Worm (Caenorhabditis elegans) whole organism, mixed stage, embryonic: ENCODE results near the gene F58A4.2.

Experiments
- bed-3 ChIP-seq: fragments of 200-800 bp; sonication (Bioruptor generic); optimal IDR thresholded peaks from 3 replicates; lab custom pipeline; 2018; ENCODE audit warnings: mild to moderate bottlenecking, missing genetic modification characterization, moderate library complexity, missing compliant biosample characterization
- blmp-1 ChIP-seq: fragments of 150-350 bp; optimal IDR thresholded peaks from 2 replicates; lab custom pipeline; 2014; ENCODE audit warnings: missing biosample characterization, missing genetic modification characterization
- ceh-39 ChIP-seq: fragments of 150-350 bp; optimal IDR thresholded peaks from 2 replicates; lab custom pipeline; 2014; ENCODE audit warnings: missing biosample characterization, missing genetic modification characterization
- cnd-1 ChIP-seq: fragments of 200-800 bp; sonication (Bioruptor generic); optimal IDR thresholded peaks from 2 replicates; lab custom pipeline; 2018; ENCODE audit warnings: mild to moderate bottlenecking, missing genetic modification characterization, missing compliant biosample characterization
- drap-1 ChIP-seq: fragments of 200-800 bp; sonication (Bioruptor generic); optimal IDR thresholded peaks from 3 replicates; lab custom pipeline; 2018; ENCODE audit warnings: mild to moderate bottlenecking, missing genetic modification characterization, missing compliant biosample characterization
- elt-1 ChIP-seq: sonication (generic microtip); optimal IDR thresholded peaks from 2 replicates; lab custom pipeline; 2017; ENCODE audit warnings: missing genetic modification characterization, mild to moderate bottlenecking, missing compliant biosample characterization, antibody characterized with exemption, moderate library complexity, borderline replicate concordance; ENCODE audit not compliant: insufficient read depth
- elt-3 ChIP-seq: fragments of 150-350 bp; optimal IDR thresholded peaks from 2 replicates; lab custom pipeline; 2014; ENCODE audit warnings: missing biosample characterization, missing genetic modification characterization
- ham-2 ChIP-seq: fragments of 200-800 bp; sonication (Bioruptor generic); optimal IDR thresholded peaks from 2 replicates; lab custom pipeline; 2018; ENCODE audit warnings: mild to moderate bottlenecking, missing genetic modification characterization, missing compliant biosample characterization
- lin-13 ChIP-seq: fragments of 150-350 bp; optimal IDR thresholded peaks from 2 replicates; lab custom pipeline; 2014; ENCODE audit warnings: missing biosample characterization, missing genetic modification characterization
- lin-32 ChIP-seq: fragments of 200-800 bp; sonication (Bioruptor generic); optimal IDR thresholded peaks from 2 replicates; lab custom pipeline; 2018; ENCODE audit warnings: mild to moderate bottlenecking, missing genetic modification characterization, missing compliant biosample characterization
- lsy-2 ChIP-seq: fragments of 150-350 bp; optimal IDR thresholded peaks from 2 replicates; lab custom pipeline; 2014; ENCODE audit warnings: missing biosample characterization, missing genetic modification characterization
- mab-5 ChIP-seq: fragments of 150-350 bp; optimal IDR thresholded peaks from 2 replicates; lab custom pipeline; 2014; ENCODE audit warnings: missing biosample characterization, missing genetic modification characterization
- mep-1 ChIP-seq: fragments of 150-350 bp; optimal IDR thresholded peaks from 2 replicates; lab custom pipeline; 2017; ENCODE audit warnings: missing biosample characterization, missing genetic modification reagents, missing genetic modification characterization, inconsistent platforms
- mls-2 ChIP-seq: sonication (generic microtip); optimal IDR thresholded peaks from 2 replicates; lab custom pipeline; 2016; ENCODE audit warnings: mild to moderate bottlenecking, missing genetic modification characterization, moderate library complexity, missing compliant biosample characterization
- nhr-12 ChIP-seq: fragments of 150-350 bp; optimal IDR thresholded peaks from 2 replicates; lab custom pipeline; 2014; ENCODE audit warnings: missing biosample characterization, missing genetic modification characterization
- nhr-2 ChIP-seq: fragments of 150-350 bp; optimal IDR thresholded peaks from 2 replicates; lab custom pipeline; 2014; ENCODE audit warnings: missing biosample characterization, missing genetic modification characterization
- nhr-237 ChIP-seq: fragments of 150-350 bp; optimal IDR thresholded peaks from 2 replicates; lab custom pipeline; 2014; ENCODE audit warnings: missing biosample characterization, missing genetic modification characterization
- nhr-28 ChIP-seq: fragments of 150-350 bp; optimal IDR thresholded peaks from 2 replicates; lab custom pipeline; 2014; ENCODE audit warnings: missing biosample characterization, missing genetic modification characterization
- nhr-76 ChIP-seq: sonication (generic microtip); optimal IDR thresholded peaks from 2 replicates; lab custom pipeline; 2017; ENCODE audit warnings: missing biosample characterization, missing genetic modification characterization
- pha-4 ChIP-seq: fragments of 150-350 bp; optimal IDR thresholded peaks from 2 replicates; lab custom pipeline; 2018; ENCODE audit warnings: missing biosample characterization, missing genetic modification reagents, missing genetic modification characterization
- sem-2 ChIP-seq: fragments of 200-800 bp; sonication (Bioruptor generic); optimal IDR thresholded peaks from 2 replicates; lab custom pipeline; 2018; ENCODE audit warnings: mild to moderate bottlenecking, missing genetic modification characterization, missing compliant biosample characterization
- sptf-1 ChIP-seq: sonication (generic microtip); optimal IDR thresholded peaks from 2 replicates; lab custom pipeline; 2017; ENCODE audit warnings: mild to moderate bottlenecking, missing genetic modification characterization, moderate library complexity, missing compliant biosample characterization
- unc-120 ChIP-seq: sonication (generic microtip); optimal IDR thresholded peaks from 2 replicates; lab custom pipeline; 2017; ENCODE audit warnings: missing genetic modification characterization, missing compliant biosample characterization; ENCODE audit not compliant: poor library complexity, severe bottlenecking
- unc-39 ChIP-seq: fragments of 150-350 bp; optimal IDR thresholded peaks from 2 replicates; lab custom pipeline; 2014; ENCODE audit warnings: missing biosample characterization, missing genetic modification characterization
- unc-62 ChIP-seq: fragments of 150-350 bp; optimal IDR thresholded peaks from 2 replicates; lab custom pipeline; 2014; ENCODE audit warnings: missing biosample characterization, missing genetic modification reagents, missing genetic modification characterization
- zip-8 ChIP-seq: fragments of 150-350 bp; optimal IDR thresholded peaks from 2 replicates; lab custom pipeline; 2014; ENCODE audit warnings: missing biosample characterization, missing genetic modification characterization
- ztf-11 ChIP-seq: fragments of 150-350 bp; optimal IDR thresholded peaks from 2 replicates; lab custom pipeline; 2014; ENCODE audit warnings: missing biosample characterization, missing genetic modification characterization

Gene F58A4.2

ce11 chrIII:9629054-9629453, 28.5 kb upstream of the F58A4.2 start, which contains the start of gene tbg-1:
Gene tbg-1, minus strand, starts transcription at chrIII:9629154.
- TF ChIP-seq mab-5 (tag; lab: Kevin White, UChicago) (no peak), elt-3 (no peak), drap-1 (GFP tag; lab: Kevin White, UChicago) (no peak), ham-2 (GFP tag; lab: Kevin White, UChicago) (no peak), ztf-11 (tag; lab: Kevin White, UChicago) (no peak), cnd-1 (tag; lab: Kevin White, UChicago) (no peak), pha-4 (tag; lab: Kevin White, UChicago) (no peak), nhr-2 (no peak)

ce11 chrIII:9626602-9627001, 26.1 kb upstream of the F58A4.2 start:
- TF ChIP-seq unc-39 (tag; lab: Kevin White, UChicago) (no peak), mep-1 (tag; lab: Kevin White, UChicago) (no peak), unc-62 (GFP tag; lab: Kevin White, UChicago) (no peak), elt-3 (no peak), lin-13 (tag; lab: Kevin White, UChicago) (no peak), mls-2 (tag; lab: Kevin White, UChicago) (no peak), nhr-12 (no peak), cnd-1 (tag; lab: Kevin White, UChicago) (no peak), nhr-2 (no peak), sem-2 (GFP tag; lab: Kevin White, UChicago) (no peak), mab-5 (tag; lab: Kevin White, UChicago) (no peak)

DNA sequence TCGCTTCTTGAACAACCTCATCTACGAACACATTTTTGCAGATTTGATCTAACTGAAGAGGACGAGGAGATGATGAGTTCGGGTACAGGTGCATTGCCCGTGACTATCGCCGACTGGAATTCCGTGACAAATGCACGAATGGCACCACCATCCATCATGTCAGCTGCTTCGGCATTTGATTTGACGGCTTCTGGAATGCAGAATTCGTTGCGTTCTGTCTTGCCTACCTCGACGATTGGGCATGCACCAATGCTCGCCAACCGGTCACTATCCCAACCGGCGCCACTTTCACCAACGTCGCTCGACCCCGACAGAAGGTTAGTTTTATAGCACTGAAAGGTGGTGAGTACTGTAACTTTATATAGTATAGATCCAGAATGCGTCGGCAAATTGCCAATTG, 22.9 kb upstream of the F58A4.2 start:
- no peak for TF ChIP-seq mls-2 (tag; lab: Kevin White, UChicago)
- TF ChIP-seq elt-1 (tag; lab: Kevin White, UChicago): no peak
- no peak for TF ChIP-seq unc-120 (tag; lab: Kevin White, UChicago)
- TF ChIP-seq nhr-76 (tag; lab: Kevin White, UChicago): no peak
- TF ChIP-seq mab-5 (tag; lab: Kevin White, UChicago): no peak
- no peak for TF ChIP-seq unc-62 (GFP tag; lab: Kevin White, UChicago)
- TF ChIP-seq mep-1 (tag; lab: Kevin White, UChicago): no peak
- no peak for TF ChIP-seq sptf-1 (tag; lab: Kevin White, UChicago)
- no peak for TF ChIP-seq nhr-237 (tag; lab: Kevin White, UChicago)
- TF ChIP-seq unc-39 (tag; lab: Kevin White, UChicago): no peak
- TF ChIP-seq pha-4 (tag; lab: Kevin White, UChicago): no peak
- no peak for TF ChIP-seq ztf-11 (tag; lab: Kevin White, UChicago)
- TF ChIP-seq nhr-12: no peak
- no peak for TF ChIP-seq cnd-1 (tag; lab: Kevin White, UChicago)
- TF ChIP-seq, all 35 proteins: peak for 0

DNA sequence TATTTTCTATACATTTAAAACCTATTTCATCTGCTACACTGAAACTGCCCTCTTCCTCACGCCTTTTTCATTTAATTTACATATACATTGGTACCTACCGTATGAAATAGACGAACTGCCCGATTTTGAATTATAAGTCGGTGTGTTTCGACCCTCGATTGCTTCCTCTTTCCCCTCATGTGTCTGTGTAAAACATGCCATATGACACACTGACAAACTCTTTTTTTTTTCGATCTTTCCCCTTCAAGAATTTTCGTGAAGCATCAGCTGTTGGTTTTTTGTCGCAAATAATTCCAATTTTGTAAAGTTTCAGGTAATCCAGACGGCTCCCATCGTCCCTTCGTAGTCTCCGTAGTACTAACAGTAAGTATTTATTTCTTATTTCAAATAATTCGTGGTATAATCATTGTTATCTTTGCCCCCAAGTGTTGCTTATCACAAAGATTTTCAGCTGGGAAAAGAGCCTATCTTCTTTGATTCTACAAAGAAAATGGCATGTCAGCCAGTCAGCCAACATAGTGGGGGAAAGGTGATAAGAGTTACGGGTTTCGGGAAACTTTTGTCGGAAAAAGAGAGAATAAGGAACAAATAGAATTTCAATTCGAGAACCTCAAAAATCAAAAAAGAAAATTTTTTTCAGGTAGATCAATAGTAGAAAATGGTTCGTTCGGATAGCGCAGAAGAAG, 21.4 kb upstream of the F58A4.2 start:
- TF ChIP-seq bed-3 (GFP tag; lab: Kevin White, UChicago): no peak
- no peak for TF ChIP-seq nhr-237 (tag; lab: Kevin White, UChicago)
- TF ChIP-seq nhr-28 (tag; lab: Kevin White, UChicago): no peak
- TF ChIP-seq ceh-39 (tag; lab: Kevin White, UChicago): no peak
- no peak for TF ChIP-seq ztf-11 (tag; lab: Kevin White, UChicago)
- no peak for TF ChIP-seq mep-1 (tag; lab: Kevin White, UChicago)
- TF ChIP-seq lsy-2 (tag; lab: Kevin White, UChicago): no peak
- TF ChIP-seq pha-4 (tag; lab: Kevin White, UChicago): no peak
- no peak for TF ChIP-seq lin-32 (GFP tag; lab: Kevin White, UChicago)
- TF ChIP-seq mls-2 (tag; lab: Kevin White, UChicago): no peak
- TF ChIP-seq elt-3: no peak
- no peak for TF ChIP-seq nhr-12

ce11 chrIII:9620148-9620547, 19.6 kb upstream of the F58A4.2 start:
- no peak for TF ChIP-seq zip-8
- no peak for TF ChIP-seq lin-13 (tag; lab: Kevin White, UChicago)
- TF ChIP-seq blmp-1 (tag; lab: Kevin White, UChicago): no peak
- TF ChIP-seq unc-62 (GFP tag; lab: Kevin White, UChicago): no peak
- no peak for TF ChIP-seq sptf-1 (tag; lab: Kevin White, UChicago)
- TF ChIP-seq nhr-237 (tag; lab: Kevin White, UChicago): no peak
- no peak for TF ChIP-seq mab-5 (tag; lab: Kevin White, UChicago)
- no peak for TF ChIP-seq bed-3 (GFP tag; lab: Kevin White, UChicago)
- no peak for TF ChIP-seq lsy-2 (tag; lab: Kevin White, UChicago)
- no peak for TF ChIP-seq nhr-76 (tag; lab: Kevin White, UChicago)
